Worm (Caenorhabditis elegans): Measurements from ENCODE around the gene math-25.

math-25 gene

ce11 chrII:1895762-1896161, at the start of gene math-25:
TSS of gene math-25 (plus strand) at chrII:1896062.
- no peak for TF ChIP-seq ztf-11 (tag; optimal IDR thresholded peaks at IDR 0.05)
- TF ChIP-seq arid-1 (GFP tag; conservative IDR thresholded peaks at IDR 0.05): no peak
- no peak for TF ChIP-seq dpl-1 (GFP tag; optimal IDR thresholded peaks at IDR 0.05)
- no peak for TF ChIP-seq php-3 (GFP tag; IDR thresholded peaks at IDR 0.05)
- no peak for TF ChIP-seq lin-1 (GFP tag; IDR thresholded peaks at IDR 0.05)
- TF ChIP-seq skn-1 (tag; optimal IDR thresholded peaks at IDR 0.05): no peak
- no peak for TF ChIP-seq D1046.2 (GFP tag; IDR thresholded peaks at IDR 0.05)
- TF ChIP-seq ceh-62 (tag; optimal IDR thresholded peaks at IDR 0.05): no peak
- TF ChIP-seq rbr-2 (tag; optimal IDR thresholded peaks at IDR 0.05): no peak
- TF ChIP-seq R02D3.7 (tag; optimal IDR thresholded peaks at IDR 0.05): no peak
- TF ChIP-seq nhr-11 (tag; optimal IDR thresholded peaks at IDR 0.05): no peak
- no peak for TF ChIP-seq nhr-10 (tag; optimal IDR thresholded peaks at IDR 0.05)

ce11 chrII:1848109-1848508, 47.8 kb upstream of the math-25 start, which contains the start of gene fbxb-97:
TSS of gene fbxb-97 (minus strand) at chrII:1848161.
- TF ChIP-seq duxl-1 (tag; optimal IDR thresholded peaks at IDR 0.05; ENCODE audit: poor library complexity) (peak; percentile 91), F10B5.3 (tag; optimal IDR thresholded peaks at IDR 0.05) (no peak), lsy-2 (tag; optimal IDR thresholded peaks at IDR 0.05) (no peak), egl-43 (GFP tag; IDR thresholded peaks at IDR 0.05) (0 out of 2 replicates have a peak, but pooled peaks have one; percentile 51), ama-1 (optimal IDR thresholded peaks at IDR 0.05) (no peak), unc-62 (GFP tag; optimal IDR thresholded peaks at IDR 0.05 in 1 of 2) (peak in 1 of 2 experiments; percentile 10), unc-62 (tag; optimal IDR thresholded peaks at IDR 0.05) (no peak)

- TF ChIP-seq nhr-41 (GFP tag; IDR thresholded peaks at IDR 0.05): no peak
- TF ChIP-seq mxl-3 (GFP tag; optimal IDR thresholded peaks at IDR 0.05): no peak
- TF ChIP-seq unc-62 (GFP tag; optimal IDR thresholded peaks at IDR 0.05 in 1 of 2): no peak
- TF ChIP-seq unc-62 (tag; optimal IDR thresholded peaks at IDR 0.05): no peak
- TF ChIP-seq set-16 (GFP tag; IDR thresholded peaks at IDR 0.05): no peak
- no peak for TF ChIP-seq nhr-48 (tag; optimal IDR thresholded peaks at IDR 0.05)
- no peak for TF ChIP-seq mes-2 (tag; optimal IDR thresholded peaks at IDR 0.05; ENCODE audit: poor library complexity, severe bottlenecking)
- TF ChIP-seq aly-2 (tag; optimal IDR thresholded peaks at IDR 0.05): no peak
- TF ChIP-seq tag-97 (GFP tag; IDR thresholded peaks at IDR 0.05): no peak
- TF ChIP-seq F10B5.3 (tag; optimal IDR thresholded peaks at IDR 0.05): no peak
- no peak for TF ChIP-seq tra-1 (GFP tag; IDR thresholded peaks at IDR 0.05)
- TF ChIP-seq mdl-1 (tag; optimal IDR thresholded peaks at IDR 0.05): no peak
- TF ChIP-seq nhr-77 (tag; optimal IDR thresholded peaks at IDR 0.05): no peak
- no peak for TF ChIP-seq D1046.2 (GFP tag; IDR thresholded peaks at IDR 0.05)
- no peak for TF ChIP-seq php-3 (GFP tag; IDR thresholded peaks at IDR 0.05)
- TF ChIP-seq T26A8.4 (GFP tag; IDR thresholded peaks at IDR 0.05): no peak
- TF ChIP-seq zip-2 (tag; optimal IDR thresholded peaks at IDR 0.05): no peak
These were observed 45.6 kb upstream of the math-25 start, which contains the start of gene fbxb-96 for ce11 chrII:1850299-1850698. TSS of gene fbxb-96 (minus strand) at chrII:1850399.

- TF ChIP-seq nhr-76 (tag; optimal IDR thresholded peaks at IDR 0.05) (no peak), hlh-11 (tag; optimal IDR thresholded peaks at IDR 0.05) (peak; percentile 6)
These were observed 45.0 kb upstream of the math-25 start, which contains the start of gene C52E2.3 for ce11 chrII:1850840-1851294. TSS of gene C52E2.3 (plus strand) at chrII:1851244.

- peak in 1 of 2 experiments; percentile 43 for TF ChIP-seq mdl-1 (tag; optimal IDR thresholded peaks at IDR 0.05)
- TF ChIP-seq lin-1 (GFP tag; IDR thresholded peaks at IDR 0.05): peak; percentile 97
- no peak for TF ChIP-seq dmd-8 (GFP tag; IDR thresholded peaks at IDR 0.05)
- peak; percentile 47 for TF ChIP-seq mxl-3 (GFP tag; optimal IDR thresholded peaks at IDR 0.05)
- peak; percentile 96 for TF ChIP-seq nhr-28 (tag; optimal IDR thresholded peaks at IDR 0.05)
- TF ChIP-seq mes-2 (tag; optimal IDR thresholded peaks at IDR 0.05; ENCODE audit: poor library complexity, severe bottlenecking): no peak
- TF ChIP-seq jun-1 (tag; optimal IDR thresholded peaks at IDR 0.05): peak; percentile 34
- TF ChIP-seq nhr-77 (tag; optimal IDR thresholded peaks at IDR 0.05): peak; percentile 94
- peak; percentile 99 for TF ChIP-seq dmd-6 (GFP tag; IDR thresholded peaks at IDR 0.05)
- TF ChIP-seq duxl-1 (tag; optimal IDR thresholded peaks at IDR 0.05; ENCODE audit: poor library complexity): peak; percentile 87
- peak; percentile 57 for TF ChIP-seq nhr-6 (tag; optimal IDR thresholded peaks at IDR 0.05)
- TF ChIP-seq lir-3 (tag; optimal IDR thresholded peaks at IDR 0.05): no peak
- peak; percentile 38 for TF ChIP-seq aha-1 (tag)
- no peak for TF ChIP-seq gei-8 (GFP tag; optimal IDR thresholded peaks at IDR 0.05)
- TF ChIP-seq madf-9 (GFP tag; conservative IDR thresholded peaks at IDR 0.05): no peak
- peak; percentile 90 for TF ChIP-seq php-3 (GFP tag; IDR thresholded peaks at IDR 0.05)
- TF ChIP-seq spr-1 (tag; optimal IDR thresholded peaks at IDR 0.05): no peak
- TF ChIP-seq hlh-30 (tag; optimal IDR thresholded peaks at IDR 0.05; ENCODE audit: insufficient read depth): peak; percentile 2
- TF ChIP-seq set-16 (GFP tag; IDR thresholded peaks at IDR 0.05): no peak
- TF ChIP-seq hlh-11 (tag; optimal IDR thresholded peaks at IDR 0.05): peak; percentile 92
These were observed 44.1 kb upstream of the math-25 start for ce11 chrII:1851716-1852115.
